Fruit fly (Drosophila melanogaster) whole organism, embryonic: ENCODE results near the gene CG6168.

Experiments
- ATbp ChIP-seq: fragments of 200-800 bp; sonication (Bioruptor generic); optimal IDR thresholded peaks from 2 replicates; lab custom pipeline; 2017; ENCODE audit warnings: missing biosample characterization, mild to moderate bottlenecking, missing genetic modification characterization, missing genetic modification reagents
- Bdp1 ChIP-seq: fragments of 200-800 bp; sonication (Bioruptor generic); optimal IDR thresholded peaks from 3 replicates; lab custom pipeline; 2016; ENCODE audit warnings: missing biosample characterization, missing genetic modification characterization
- Blimp-1 ChIP-seq: fragments of 200-800 bp; sonication (Bioruptor generic); optimal IDR thresholded peaks from 3 replicates; lab custom pipeline; 2018; ENCODE audit warnings: missing biosample characterization, missing genetic modification characterization, mild to moderate bottlenecking, moderate library complexity, missing genetic modification reagents
- CG10959 ChIP-seq: fragments of 200-800 bp; sonication (Bioruptor generic); IDR thresholded peaks from 2 replicates; pipeline ENCODE4 v1.3.6; 2022; ENCODE audit warnings: missing biosample characterization, missing genetic modification characterization
- CG11504 ChIP-seq: fragments of 200-800 bp; sonication (Bioruptor generic); optimal IDR thresholded peaks from 3 replicates; lab custom pipeline; 2019; ENCODE audit warnings: missing biosample characterization, mild to moderate bottlenecking, missing genetic modification characterization, moderate library complexity
- CG14860 ChIP-seq: fragments of 200-800 bp; sonication (Bioruptor generic); IDR thresholded peaks from 3 replicates; pipeline ENCODE4 v1.3.6; 2022; ENCODE audit warnings: missing biosample characterization, missing genetic modification characterization; ENCODE audit not compliant: partially characterized antibody
- CG14965 ChIP-seq: fragments of 200-800 bp; sonication (Bioruptor generic); optimal IDR thresholded peaks from 2 replicates; lab custom pipeline; 2016; ENCODE audit warnings: missing biosample characterization, missing genetic modification characterization, borderline replicate concordance
- CG16815 ChIP-seq: fragments of 200-800 bp; sonication (Bioruptor generic); optimal IDR thresholded peaks from 3 replicates; lab custom pipeline; 2017; ENCODE audit warnings: missing biosample characterization, mild to moderate bottlenecking, missing genetic modification characterization
- CG17186 ChIP-seq: fragments of 200-800 bp; sonication (Bioruptor generic); optimal IDR thresholded peaks from 3 replicates; lab custom pipeline; 2017; ENCODE audit warnings: missing biosample characterization, missing genetic modification reagents, missing genetic modification characterization
- CG18619 ChIP-seq: fragments of 200-800 bp; sonication (Bioruptor generic); optimal IDR thresholded peaks from 3 replicates; lab custom pipeline; 2017; ENCODE audit warnings: missing biosample characterization, mild to moderate bottlenecking, missing genetic modification characterization
- CG18764 ChIP-seq: fragments of 200-800 bp; sonication (Bioruptor generic); optimal IDR thresholded peaks from 3 replicates; lab custom pipeline; 2016; ENCODE audit warnings: missing biosample characterization, missing genetic modification characterization
- CG30403 ChIP-seq: fragments of 200-800 bp; sonication (Bioruptor generic); optimal IDR thresholded peaks from 3 replicates; lab custom pipeline; 2016; ENCODE audit warnings: missing biosample characterization, missing genetic modification characterization
- CG32532 ChIP-seq: fragments of 200-800 bp; sonication (Bioruptor generic); IDR thresholded peaks from 2 replicates; pipeline ENCODE4 v1.3.6; 2022; ENCODE audit warnings: missing biosample characterization, missing genetic modification characterization
- CG32772 ChIP-seq: fragments of 200-800 bp; sonication (Bioruptor generic); IDR thresholded peaks from 2 replicates; pipeline ENCODE4 v1.3.6; 2022; ENCODE audit warnings: missing biosample characterization, missing genetic modification characterization
- CG3838 ChIP-seq: fragments of 200-800 bp; sonication (Bioruptor generic); optimal IDR thresholded peaks from 3 replicates; lab custom pipeline; 2016; ENCODE audit warnings: missing biosample characterization, missing genetic modification characterization
- CG4730 ChIP-seq: fragments of 200-800 bp; sonication (Bioruptor generic); IDR thresholded peaks from 2 replicates; pipeline ENCODE4 v1.3.6; 2022; ENCODE audit warnings: missing biosample characterization, missing genetic modification characterization
- CG4854 ChIP-seq: fragments of 200-800 bp; sonication (Bioruptor generic); optimal IDR thresholded peaks from 2 replicates; lab custom pipeline; 2016; ENCODE audit warnings: missing biosample characterization, missing genetic modification characterization, inconsistent platforms
- CG6654 ChIP-seq: fragments of 200-800 bp; sonication (Bioruptor generic); optimal IDR thresholded peaks from 2 replicates; lab custom pipeline; 2017; ENCODE audit warnings: missing biosample characterization, mild to moderate bottlenecking, missing genetic modification characterization
- CG7745 ChIP-seq: fragments of 200-800 bp; sonication (Bioruptor generic); optimal IDR thresholded peaks from 2 replicates; lab custom pipeline; 2018; ENCODE audit warnings: missing biosample characterization, mild to moderate bottlenecking, missing genetic modification characterization, moderate library complexity
- CG8478 ChIP-seq: fragments of >200 bp; optimal IDR thresholded peaks from 2 replicates; lab custom pipeline; 2018
- Camta ChIP-seq: fragments of 200-800 bp; sonication (Bioruptor generic); optimal IDR thresholded peaks from 2 replicates; lab custom pipeline; 2016; ENCODE audit warnings: missing biosample characterization, missing genetic modification characterization
- Doc3 ChIP-seq: fragments of 200-800 bp; sonication (Bioruptor generic); IDR thresholded peaks from 3 replicates; pipeline ENCODE4 v1.3.6; 2022; ENCODE audit warnings: missing biosample characterization, missing genetic modification characterization; ENCODE audit not compliant: partially characterized antibody
- HLHmδ ChIP-seq: fragments of 200-800 bp; sonication (Bioruptor generic); optimal IDR thresholded peaks from 2 replicates; lab custom pipeline; 2018; ENCODE audit warnings: missing biosample characterization, mild to moderate bottlenecking, missing genetic modification characterization, moderate library complexity
- HmgZ ChIP-seq: fragments of 200-800 bp; sonication (Bioruptor generic); optimal IDR thresholded peaks from 2 replicates; lab custom pipeline; 2018; ENCODE audit warnings: missing biosample characterization, mild to moderate bottlenecking, missing genetic modification characterization
- Hr78 ChIP-seq, 2 experiments: fragments of 200-800 bp in 1 of 2; fragments of >200 bp in 1 of 2; sonication (Bioruptor generic) in 1 of 2; optimal IDR thresholded peaks; 2 replicates each; lab custom pipeline; 2017 to 2019; ENCODE audit warnings: missing biosample characterization in 2 of 2, missing genetic modification characterization in 2 of 2, mild to moderate bottlenecking in 1 of 2, moderate library complexity in 1 of 2
- Neu2 ChIP-seq: fragments of 200-800 bp; sonication (Bioruptor generic); optimal IDR thresholded peaks from 3 replicates; lab custom pipeline; 2016; ENCODE audit warnings: missing biosample characterization, missing genetic modification characterization, borderline replicate concordance
- Taf1 ChIP-seq: fragments of 200-800 bp; sonication (Bioruptor generic); IDR thresholded peaks from 2 replicates; pipeline ENCODE4 v1.3.6; 2022; ENCODE audit warnings: missing biosample characterization, missing genetic modification characterization
- ash1 ChIP-seq: fragments of 200-800 bp; sonication (Bioruptor generic); optimal IDR thresholded peaks from 2 replicates; lab custom pipeline; 2018; ENCODE audit warnings: missing biosample characterization, mild to moderate bottlenecking, missing genetic modification characterization
- ato ChIP-seq: fragments of 200-800 bp; sonication (Bioruptor generic); IDR thresholded peaks from 2 replicates; pipeline ENCODE4 v1.3.6; 2022; ENCODE audit warnings: missing biosample characterization, missing genetic modification characterization; ENCODE audit not compliant: partially characterized antibody
- bab2 ChIP-seq: fragments of 200-800 bp; sonication (Bioruptor generic); optimal IDR thresholded peaks from 2 replicates; lab custom pipeline; 2016; ENCODE audit warnings: missing biosample characterization, missing genetic modification characterization
- bsh ChIP-seq, 2 experiments: fragments of 200-800 bp; sonication (Bioruptor generic); optimal IDR thresholded peaks; 2 replicates each; lab custom pipeline; 2017 to 2018; ENCODE audit warnings: mild to moderate bottlenecking in 2 of 2, missing biosample characterization in 2 of 2, missing genetic modification characterization in 2 of 2, moderate library complexity in 1 of 2
- cad ChIP-seq: fragments of >200 bp; optimal IDR thresholded peaks from 2 replicates; lab custom pipeline; 2017; ENCODE audit warnings: missing biosample characterization, missing genetic modification characterization
- chif ChIP-seq, 2 experiments: fragments of 200-800 bp; sonication (Bioruptor generic); optimal IDR thresholded peaks; 3 replicates each; lab custom pipeline; 2016; ENCODE audit warnings: missing biosample characterization in 2 of 2, missing genetic modification characterization in 2 of 2
- crc ChIP-seq: fragments of 200-800 bp; sonication (Bioruptor generic); optimal IDR thresholded peaks from 2 replicates; lab custom pipeline; 2016; ENCODE audit warnings: missing biosample characterization, missing genetic modification characterization
- esg ChIP-seq: fragments of 200-800 bp; sonication (Bioruptor generic); conservative IDR thresholded peaks from 2 replicates; pipeline ENCODE4 v1.3.6; 2022; ENCODE audit warnings: missing biosample characterization, missing genetic modification characterization
- fd96Cb ChIP-seq: fragments of 200-800 bp; sonication (Bioruptor generic); optimal IDR thresholded peaks from 2 replicates; lab custom pipeline; 2018; ENCODE audit warnings: missing biosample characterization, mild to moderate bottlenecking, missing genetic modification characterization, moderate library complexity
- grn ChIP-seq: fragments of 200-800 bp; sonication (Bioruptor generic); optimal IDR thresholded peaks from 3 replicates; lab custom pipeline; 2017; ENCODE audit warnings: missing biosample characterization, missing genetic modification characterization
- gt ChIP-seq: fragments of 200-800 bp; sonication (Bioruptor generic); IDR thresholded peaks from 2 replicates; pipeline ENCODE4 v1.3.6; 2022; ENCODE audit warnings: missing biosample characterization, missing genetic modification characterization
- hbn ChIP-seq: fragments of 200-800 bp; sonication (Bioruptor generic); IDR thresholded peaks from 2 replicates; pipeline ENCODE4 v1.3.6; 2022; ENCODE audit warnings: missing biosample characterization, missing genetic modification characterization; ENCODE audit not compliant: partially characterized antibody
- hkb ChIP-seq, 2 experiments: fragments of 200-800 bp in 1 of 2; fragments of >200 bp in 1 of 2; sonication (Bioruptor generic) in 1 of 2; IDR thresholded peaks in 1 of 2; optimal IDR thresholded peaks in 1 of 2; 2 replicates each; pipeline versions ENCODE4 v1.3.6 to Lab custom; 2017 to 2022; ENCODE audit warnings: missing biosample characterization in 1 of 2, missing genetic modification characterization in 1 of 2
- insv ChIP-seq, 2 experiments: fragments of 200-800 bp; sonication (Bioruptor generic); optimal IDR thresholded peaks; 3 replicates each; lab custom pipeline; 2016 to 2018; ENCODE audit warnings: missing biosample characterization in 2 of 2, missing genetic modification characterization in 2 of 2
- jigr1 ChIP-seq: fragments of 200-800 bp; sonication (Bioruptor generic); IDR thresholded peaks from 3 replicates; pipeline ENCODE4 v1.3.6; 2022; ENCODE audit warnings: missing biosample characterization, missing genetic modification characterization
- maf-S ChIP-seq: fragments of 200-800 bp; sonication (Bioruptor generic); optimal IDR thresholded peaks from 2 replicates; lab custom pipeline; 2016; ENCODE audit warnings: missing biosample characterization, missing genetic modification characterization
- peb ChIP-seq: fragments of 200-800 bp; sonication (Bioruptor generic); IDR thresholded peaks from 2 replicates; pipeline ENCODE4 v1.3.6; 2022; ENCODE audit warnings: missing biosample characterization, missing genetic modification characterization
- sens-2 ChIP-seq: fragments of 200-800 bp; sonication (Bioruptor generic); IDR thresholded peaks from 2 replicates; pipeline ENCODE4 v1.3.6; 2022; ENCODE audit warnings: missing biosample characterization, missing genetic modification characterization
- seq ChIP-seq: fragments of 200-800 bp; sonication (Bioruptor generic); IDR thresholded peaks from 2 replicates; pipeline ENCODE4 v1.3.6; 2022; ENCODE audit warnings: missing biosample characterization, missing genetic modification characterization
- sisA ChIP-seq: fragments of 200-800 bp; sonication (Bioruptor generic); IDR thresholded peaks from 2 replicates; pipeline ENCODE4 v1.3.6; 2022; ENCODE audit warnings: missing biosample characterization, missing genetic modification characterization
- so ChIP-seq: fragments of 200-800 bp; sonication (Bioruptor generic); IDR thresholded peaks from 3 replicates; pipeline ENCODE4 v1.3.6; 2022; ENCODE audit warnings: missing biosample characterization, missing genetic modification characterization
- sug ChIP-seq: fragments of 200-800 bp; optimal IDR thresholded peaks from 2 replicates; lab custom pipeline; 2019; ENCODE audit warnings: missing biosample characterization, mild to moderate bottlenecking, missing genetic modification characterization, moderate library complexity
- vvl ChIP-seq: fragments of 200-800 bp; sonication (Bioruptor generic); IDR thresholded peaks from 2 replicates; pipeline ENCODE4 v1.3.6; 2022; ENCODE audit warnings: missing biosample characterization, missing genetic modification characterization

Gene CG6168

dm6 chr3L:11336094-11336756 is 14.7 kb upstream of the CG6168 start (continued):
- TF ChIP-seq cad (GFP tag; lab: Kevin White, UChicago) = no peak
- TF ChIP-seq sug (tag; lab: Kevin White, UChicago) = no peak
- no peak for TF ChIP-seq CG6654
- TF ChIP-seq Blimp-1 = peak; percentile 37
- no peak for TF ChIP-seq insv (GFP tag; optimal IDR thresholded peaks at IDR 0.05; lab: Kevin White, UChicago)
- peak; percentile 56 for TF ChIP-seq sisA (GFP tag; lab: Robert Waterston, UW)
- TF ChIP-seq Bdp1 (GFP tag; lab: Kevin White, UChicago) = no peak
- no peak for TF ChIP-seq CG8478
- no peak for TF ChIP-seq grn
- no peak for TF ChIP-seq CG32772 (GFP tag; lab: Robert Waterston, UW)
- TF ChIP-seq hbn (GFP tag; lab: Robert Waterston, UW) = no peak
- peak; percentile 36 for TF ChIP-seq esg (GFP tag; lab: Robert Waterston, UW)
- peak in 1 of 2 experiments; percentile 59 for TF ChIP-seq bsh (GFP tag; optimal IDR thresholded peaks at IDR 0.05; lab: Kevin White, UChicago)
- no peak for TF ChIP-seq Hr78 (GFP tag; optimal IDR thresholded peaks at IDR 0.05; lab: Kevin White, UChicago)
- no peak for TF ChIP-seq hkb (optimal IDR thresholded peaks at IDR 0.05; lab: Kevin White, UChicago)
- peak; percentile 44 for TF ChIP-seq hkb (GFP tag; IDR thresholded peaks at IDR 0.05; lab: Robert Waterston, UW)
- TF ChIP-seq CG11504 (tag; lab: Kevin White, UChicago) = peak; percentile 65
- no peak for TF ChIP-seq sens-2 (GFP tag; lab: Robert Waterston, UW)
- TF ChIP-seq crc (GFP tag; lab: Kevin White, UChicago) = no peak
- TF ChIP-seq CG10959 (GFP tag; lab: Robert Waterston, UW) = no peak
- no peak for TF ChIP-seq ato (GFP tag; lab: Robert Waterston, UW)
- no peak for TF ChIP-seq bab2
- TF ChIP-seq HmgZ (tag; lab: Kevin White, UChicago) = no peak
- no peak for TF ChIP-seq Camta (GFP tag; lab: Kevin White, UChicago)
- TF ChIP-seq CG17186 (GFP tag; lab: Kevin White, UChicago) = no peak
- peak; percentile 33 for TF ChIP-seq fd96Cb (tag; lab: Kevin White, UChicago)
- TF ChIP-seq CG18764 (GFP tag; lab: Kevin White, UChicago) = no peak
- no peak for TF ChIP-seq HLHmδ (GFP tag; lab: Kevin White, UChicago)
- peak; percentile 4 for TF ChIP-seq CG4854
- TF ChIP-seq Doc3 (GFP tag; lab: Robert Waterston, UW) = no peak
- no peak for TF ChIP-seq CG32532 (GFP tag; lab: Robert Waterston, UW)
- no peak for TF ChIP-seq CG7745 (tag; lab: Kevin White, UChicago)
- no peak for TF ChIP-seq CG14965 (GFP tag; lab: Kevin White, UChicago)
- TF ChIP-seq Neu2 = no peak
- TF ChIP-seq Taf1 (GFP tag; lab: Robert Waterston, UW) = no peak
- peak; percentile 31 for TF ChIP-seq CG16815
- no peak for TF ChIP-seq seq
- TF ChIP-seq chif (GFP tag; optimal IDR thresholded peaks at IDR 0.05; lab: Kevin White, UChicago) = no peak
- TF ChIP-seq peb = no peak
- TF ChIP-seq CG18619 (GFP tag; lab: Kevin White, UChicago) = peak; percentile 29
- no peak for TF ChIP-seq ATbp (GFP tag; lab: Kevin White, UChicago)
- 0 out of 3 replicates have a peak, but pooled peaks have one; percentile 17 for TF ChIP-seq so (GFP tag; lab: Robert Waterston, UW)
- TF ChIP-seq gt (GFP tag; lab: Robert Waterston, UW) = no peak
- TF ChIP-seq CG14860 (GFP tag; lab: Robert Waterston, UW) = no peak
- 0 out of 2 replicates have a peak, but pooled peaks have one; percentile 12 for TF ChIP-seq vvl (GFP tag; lab: Robert Waterston, UW)
- TF ChIP-seq CG30403 = peak; percentile 62
- no peak for TF ChIP-seq CG4730 (GFP tag; lab: Robert Waterston, UW)
- TF ChIP-seq maf-S (GFP tag; lab: Kevin White, UChicago) = no peak
- TF ChIP-seq jigr1 (GFP tag; lab: Robert Waterston, UW) = no peak
- no peak for TF ChIP-seq ash1
- no peak for TF ChIP-seq CG3838 (GFP tag; lab: Kevin White, UChicago)
